Worm (Caenorhabditis elegans) whole organism, midembryonic: ENCODE results near the gene ptr-19.

Source experiments
- flt-1 ChIP-seq: fragments of 200-800 bp; sonication (Bioruptor generic); IDR thresholded peaks from 2 replicates; pipeline ENCODE4 v1.3.6; 2022; ENCODE audit warnings: missing genetic modification characterization, missing compliant biosample characterization
- med-1 ChIP-seq: sonication (generic microtip); optimal IDR thresholded peaks from 2 replicates; lab custom pipeline; 2017; ENCODE audit warnings: missing genetic modification characterization, mild to moderate bottlenecking, missing compliant biosample characterization, antibody characterized with exemption, missing genetic modification reagents; ENCODE audit not compliant: insufficient read depth
- ztf-23 ChIP-seq: fragments of 200-800 bp; sonication (Bioruptor generic); IDR thresholded peaks from 2 replicates; pipeline ENCODE4 v1.3.6; 2022; ENCODE audit warnings: missing genetic modification reagents, missing genetic modification characterization, missing compliant biosample characterization

DNA sequence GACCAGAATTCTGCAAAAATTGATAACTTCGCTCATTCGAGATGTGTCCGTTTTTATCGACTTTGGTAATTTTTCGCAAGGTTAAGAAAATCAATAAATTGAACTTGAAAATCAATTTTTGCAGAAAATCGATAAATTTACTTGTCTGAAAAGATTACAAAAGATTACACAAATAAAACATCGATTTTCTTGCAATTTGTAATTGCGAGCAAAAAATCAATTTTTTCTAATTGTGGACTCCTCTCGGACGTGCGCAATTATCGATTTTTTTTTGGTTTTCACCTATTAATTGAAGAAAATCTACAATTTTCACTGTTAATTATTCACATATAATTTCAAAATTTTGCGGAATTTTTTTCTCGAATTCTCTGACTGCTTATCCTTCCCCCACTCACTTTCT lies 9.6 kb downstream of the ptr-19 start:
- TF ChIP-seq flt-1 (no peak), ztf-23 (GFP tag; lab: Robert Waterston, UW) (no peak), med-1 (GFP tag; lab: Kevin White, UChicago) (no peak)
